Fruit fly (Drosophila melanogaster): ENCODE measurements around the gene Cubn2.

Cubn2 gene

dm6 chr3L:11822446-11823334 lies 8.1 kb upstream of the Cubn2 start, which contains the start of gene RpL10Ab (continued):
- TF ChIP-seq CG1832 (GFP tag; optimal IDR thresholded peaks at IDR 0.05) (no peak), mam (GFP tag; optimal IDR thresholded peaks at IDR 0.05) (peak; percentile 39), fd96Cb (tag; optimal IDR thresholded peaks at IDR 0.05) (peak; percentile 26), Gsc (GFP tag; IDR thresholded peaks at IDR 0.05) (no peak), CG4820 (GFP tag; optimal IDR thresholded peaks at IDR 0.05) (peak; percentile 45), fd3F (GFP tag; optimal IDR thresholded peaks at IDR 0.05) (peak; percentile 19), bigmax (GFP tag; optimal IDR thresholded peaks at IDR 0.05) (no peak), CG11696 (GFP tag; IDR thresholded peaks at IDR 0.05) (no peak), Ssrp (tag; optimal IDR thresholded peaks at IDR 0.05) (peak; percentile 35), CG1647 (GFP tag; optimal IDR thresholded peaks at IDR 0.05) (peak; percentile 17), pan (optimal IDR thresholded peaks at IDR 0.05) (no peak), pan (GFP tag; optimal IDR thresholded peaks at IDR 0.05 in 1 of 2, IDR thresholded peaks at IDR 0.05 in 1 of 2) (peak in 1 of 2 experiments; percentile 64), Mrtf (GFP tag; IDR thresholded peaks at IDR 0.05) (peak; percentile 35; the same call in 1 of the 3 replicates), sob (GFP tag; IDR thresholded peaks at IDR 0.05) (peak; percentile 66), CG10959 (GFP tag; IDR thresholded peaks at IDR 0.05) (no peak; the same call in none of the 2 replicates), so (GFP tag; IDR thresholded peaks at IDR 0.05) (peak; percentile 8; the same call in 1 of the 3 replicates), Dip3 (GFP tag; optimal IDR thresholded peaks at IDR 0.05) (peak; percentile 12), cato (GFP tag; optimal IDR thresholded peaks at IDR 0.05; ENCODE audit: borderline replicate concordance) (peak; percentile 15), ATbp (GFP tag; optimal IDR thresholded peaks at IDR 0.05) (no peak), Ets65A (GFP tag) (peak; percentile 96), CG11560 (tag; IDR thresholded peaks at IDR 0.05) (peak; percentile 61; the same call in 1 of the 3 replicates), Vsx1 (GFP tag; optimal IDR thresholded peaks at IDR 0.05) (peak; percentile 80), NC2α (GFP tag; optimal IDR thresholded peaks at IDR 0.05) (no peak), Hr39 (optimal IDR thresholded peaks at IDR 0.05) (no peak), CG1792 (GFP tag; optimal IDR thresholded peaks at IDR 0.05) (no peak), PHDP (tag; optimal IDR thresholded peaks at IDR 0.05) (peak; percentile 46), BtbVII (GFP tag; optimal IDR thresholded peaks at IDR 0.05) (peak; percentile 68), caup (GFP tag; optimal IDR thresholded peaks at IDR 0.05; ENCODE audit: severe bottlenecking) (peak; percentile 72), slou (GFP tag; optimal IDR thresholded peaks at IDR 0.05) (peak; percentile 34), disco-r (GFP tag; optimal IDR thresholded peaks at IDR 0.05) (no peak), ftz-f1 (GFP tag; optimal IDR thresholded peaks at IDR 0.05) (no peak), jumu (GFP tag; optimal IDR thresholded peaks at IDR 0.05) (no peak), corto (GFP tag; optimal IDR thresholded peaks at IDR 0.05) (peak; percentile 38), scrt (GFP tag; optimal IDR thresholded peaks at IDR 0.05) (peak; percentile 54), chinmo (GFP tag; IDR thresholded peaks at IDR 0.05; ENCODE audit: partially characterized antibody) (peak; percentile 66; the same call in 1 of the 4 replicates), CTCF (GFP tag; optimal IDR thresholded peaks at IDR 0.05) (peak; percentile 60), NC2β (GFP tag; optimal IDR thresholded peaks at IDR 0.05) (peak; percentile 57), aop (GFP tag; IDR thresholded peaks at IDR 0.05) (no peak), CG31441 (GFP tag; IDR thresholded peaks at IDR 0.05) (peak; percentile 80), CG43689 (GFP tag; IDR thresholded peaks at IDR 0.05) (peak; percentile 23; the same call in 1 of the 2 replicates), CG15073 (GFP tag; optimal IDR thresholded peaks at IDR 0.05) (no peak), Mes4 (GFP tag; optimal IDR thresholded peaks at IDR 0.05) (peak; percentile 69), CG11695 (GFP tag; IDR thresholded peaks at IDR 0.05) (no peak; the same call in 2 of the 3 replicates), ssp (GFP tag; IDR thresholded peaks at IDR 0.05) (peak; percentile 73), Antp (GFP tag; optimal IDR thresholded peaks at IDR 0.05) (no peak), Nf-YB (GFP tag; optimal IDR thresholded peaks at IDR 0.05) (peak; percentile 0), sim (GFP tag; IDR thresholded peaks at IDR 0.05) (no peak), danr (GFP tag; IDR thresholded peaks at IDR 0.05) (peak; percentile 54; the same call in 1 of the 2 replicates), Kr (GFP tag; optimal IDR thresholded peaks at IDR 0.05) (no peak), pnt (GFP tag; optimal IDR thresholded peaks at IDR 0.05) (no peak)
